Worm (Caenorhabditis elegans) whole organism, L1 larva: Measurements from ENCODE around the gene C33D3.5.

Experiments
- C16A3.4 ChIP-seq: fragments of 150-350 bp; optimal IDR thresholded peaks from 2 replicates; lab custom pipeline; 2014; ENCODE audit warnings: missing biosample characterization, missing genetic modification characterization
- F16B12.6 ChIP-seq: fragments of 150-350 bp; optimal IDR thresholded peaks from 2 replicates; lab custom pipeline; 2014; ENCODE audit warnings: missing biosample characterization, missing genetic modification characterization
- Y116A8C.19 ChIP-seq: sonication (generic microtip); optimal IDR thresholded peaks from 2 replicates; lab custom pipeline; 2016; ENCODE audit warnings: missing compliant biosample characterization, missing genetic modification characterization, borderline replicate concordance
- aha-1 ChIP-seq: fragments of 150-350 bp; optimal IDR thresholded peaks from 2 replicates; lab custom pipeline; 2014; ENCODE audit warnings: missing biosample characterization, missing genetic modification characterization
- aly-2 ChIP-seq: fragments of 150-350 bp; optimal IDR thresholded peaks from 2 replicates; lab custom pipeline; 2014; ENCODE audit warnings: missing biosample characterization, missing genetic modification characterization
- ceh-8 ChIP-seq: fragments of 200-800 bp; sonication (Bioruptor generic); optimal IDR thresholded peaks from 2 replicates; lab custom pipeline; 2018; ENCODE audit warnings: mild to moderate bottlenecking, missing genetic modification characterization, moderate library complexity, missing compliant biosample characterization
- dpl-1 ChIP-seq, 3 experiments: fragments of 150-350 bp in 2 of 3; sonication (generic microtip) in 1 of 3; optimal IDR thresholded peaks; 2 replicates each; lab custom pipeline; 2014 to 2017; ENCODE audit warnings: missing biosample characterization in 3 of 3, missing genetic modification characterization in 3 of 3, missing genetic modification reagents in 3 of 3
- efl-1 ChIP-seq, 4 experiments: fragments of 150-350 bp; optimal IDR thresholded peaks in 3 of 4; peaks in 1 of 4; 1 replicate in 1 of 4; 2 replicates in 3 of 4; lab custom pipeline; 2014; ENCODE audit warnings: missing biosample characterization in 2 of 4, missing genetic modification characterization in 2 of 4, missing genetic modification reagents in 2 of 4
- egl-13 ChIP-seq: sonication (generic microtip); optimal IDR thresholded peaks from 2 replicates; lab custom pipeline; 2016; ENCODE audit warnings: missing genotype, missing genetic modification reagents, missing genetic modification characterization, missing compliant biosample characterization
- egl-27 ChIP-seq, 2 experiments: fragments of 150-350 bp in 1 of 2; sonication (generic microtip); optimal IDR thresholded peaks; 3 replicates each; lab custom pipeline; 2017 to 2018; ENCODE audit warnings: missing biosample characterization in 2 of 2, missing genetic modification characterization in 2 of 2, missing genetic modification reagents in 2 of 2
- ets-5 ChIP-seq: fragments of 200-800 bp; sonication (Bioruptor generic); IDR thresholded peaks from 2 replicates; pipeline ENCODE4 v1.3.6; 2022; ENCODE audit warnings: missing genetic modification characterization, missing compliant biosample characterization
- hlh-17 ChIP-seq: fragments of 200-800 bp; sonication (Bioruptor generic); optimal IDR thresholded peaks from 2 replicates; lab custom pipeline; 2018; ENCODE audit warnings: missing genetic modification characterization, mild to moderate bottlenecking, missing compliant biosample characterization, moderate library complexity, borderline replicate concordance
- hlh-4 ChIP-seq: sonication (generic microtip); optimal IDR thresholded peaks from 2 replicates; lab custom pipeline; 2016; ENCODE audit warnings: mild to moderate bottlenecking, missing genetic modification characterization, missing compliant biosample characterization
- hpl-2 ChIP-seq: fragments of 150-350 bp; optimal IDR thresholded peaks from 2 replicates; lab custom pipeline; 2014; ENCODE audit warnings: missing biosample characterization, missing genetic modification reagents, missing genetic modification characterization
- isw-1 ChIP-seq: fragments of 200-800 bp; sonication (Bioruptor generic); IDR thresholded peaks from 2 replicates; pipeline ENCODE4 v1.3.6; 2022; ENCODE audit warnings: missing genetic modification characterization, missing compliant biosample characterization
- jun-1 ChIP-seq: fragments of 150-350 bp; optimal IDR thresholded peaks from 2 replicates; lab custom pipeline; 2014; ENCODE audit warnings: missing biosample characterization, missing genetic modification reagents, missing genetic modification characterization
- lin-14 ChIP-seq: fragments of 200-800 bp; sonication (Bioruptor generic); optimal IDR thresholded peaks from 2 replicates; lab custom pipeline; 2018; ENCODE audit warnings: mild to moderate bottlenecking, missing genetic modification characterization, moderate library complexity, missing compliant biosample characterization
- lin-39 ChIP-seq: fragments of 150-350 bp; optimal IDR thresholded peaks from 2 replicates; lab custom pipeline; 2014; ENCODE audit warnings: missing biosample characterization, missing genetic modification reagents, missing genetic modification characterization
- nhr-11 ChIP-seq: fragments of 150-350 bp; optimal IDR thresholded peaks from 2 replicates; lab custom pipeline; 2014; ENCODE audit warnings: missing biosample characterization, missing genetic modification characterization
- nhr-19 ChIP-seq: fragments of 200-800 bp; sonication (Bioruptor generic); conservative IDR thresholded peaks from 2 replicates; pipeline ENCODE4 v1.3.6; 2022; ENCODE audit warnings: missing genetic modification characterization, missing compliant biosample characterization
- nhr-20 ChIP-seq: sonication (generic microtip); optimal IDR thresholded peaks from 2 replicates; lab custom pipeline; 2016; ENCODE audit warnings: mild to moderate bottlenecking, missing genetic modification characterization, missing compliant biosample characterization
- nhr-71 ChIP-seq: sonication (generic microtip); optimal IDR thresholded peaks from 2 replicates; lab custom pipeline; 2016; ENCODE audit warnings: mild to moderate bottlenecking, missing genetic modification characterization, moderate library complexity, missing compliant biosample characterization
- nhr-77 ChIP-seq: fragments of 150-350 bp; optimal IDR thresholded peaks from 2 replicates; lab custom pipeline; 2014; ENCODE audit warnings: missing biosample characterization, missing genetic modification characterization
- pag-3 ChIP-seq: sonication (generic microtip); optimal IDR thresholded peaks from 2 replicates; lab custom pipeline; 2017; ENCODE audit warnings: missing genetic modification characterization, mild to moderate bottlenecking, missing compliant biosample characterization, antibody characterized with exemption, borderline replicate concordance; ENCODE audit not compliant: insufficient read depth
- snpc-4 ChIP-seq: fragments of 150-350 bp; optimal IDR thresholded peaks from 2 replicates; lab custom pipeline; 2014; ENCODE audit warnings: missing biosample characterization, missing genetic modification characterization
- sox-4 ChIP-seq: sonication (generic microtip); optimal IDR thresholded peaks from 2 replicates; lab custom pipeline; 2016; ENCODE audit warnings: missing genetic modification characterization, missing compliant biosample characterization
- swsn-7 ChIP-seq: sonication (generic microtip); optimal IDR thresholded peaks from 2 replicates; lab custom pipeline; 2016; ENCODE audit warnings: missing genetic modification characterization, missing compliant biosample characterization
- tbx-2 ChIP-seq: sonication (generic microtip); optimal IDR thresholded peaks from 2 replicates; lab custom pipeline; 2016; ENCODE audit warnings: missing genetic modification characterization, missing compliant biosample characterization
- unc-30 ChIP-seq: sonication (generic microtip); optimal IDR thresholded peaks from 2 replicates; lab custom pipeline; 2017; ENCODE audit warnings: missing biosample characterization, missing genetic modification characterization
- unc-86 ChIP-seq: sonication (generic microtip); optimal IDR thresholded peaks from 2 replicates; lab custom pipeline; 2016; ENCODE audit warnings: missing genetic modification characterization, missing compliant biosample characterization
- vab-15 ChIP-seq: sonication (generic microtip); optimal IDR thresholded peaks from 2 replicates; lab custom pipeline; 2017; ENCODE audit warnings: missing genotype, mild to moderate bottlenecking, missing genetic modification characterization, missing compliant biosample characterization
- xbp-1 ChIP-seq: sonication (generic microtip); optimal IDR thresholded peaks from 2 replicates; lab custom pipeline; 2016; ENCODE audit warnings: missing genetic modification characterization, missing compliant biosample characterization
- zag-1 ChIP-seq: fragments of 150-350 bp; optimal IDR thresholded peaks from 2 replicates; lab custom pipeline; 2014; ENCODE audit warnings: missing biosample characterization, missing genetic modification characterization
- zip-4 ChIP-seq: fragments of 200-800 bp; sonication (Bioruptor generic); optimal IDR thresholded peaks from 2 replicates; lab custom pipeline; 2018; ENCODE audit warnings: mild to moderate bottlenecking, missing genetic modification characterization, moderate library complexity, missing compliant biosample characterization
- ztf-11 ChIP-seq, 2 experiments: sonication (generic microtip); optimal IDR thresholded peaks; 2 replicates each; lab custom pipeline; 2016 to 2017; ENCODE audit warnings: missing genetic modification characterization in 2 of 2, missing biosample characterization in 1 of 2, missing compliant biosample characterization in 1 of 2

C33D3.5 gene

DNA sequence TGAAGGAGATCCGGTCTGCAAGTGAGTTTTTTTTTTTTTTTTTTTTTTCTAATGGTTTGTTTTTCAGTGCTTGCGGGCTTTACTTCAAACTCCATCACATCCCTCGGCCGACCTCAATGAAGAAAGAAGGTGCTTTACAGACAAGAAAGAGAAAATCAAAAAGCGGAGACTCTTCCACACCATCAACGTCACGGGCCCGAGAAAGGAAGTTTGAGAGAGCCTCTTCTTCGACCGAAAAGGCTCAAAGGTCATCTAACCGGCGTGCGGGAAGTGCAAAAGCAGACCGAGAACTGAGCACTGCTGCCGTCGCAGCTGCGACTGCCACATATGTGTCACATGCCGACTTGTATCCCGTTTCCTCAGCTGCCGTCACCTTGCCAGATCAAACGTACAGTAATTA lies 8.9 kb upstream of the C33D3.5 start:
- TF ChIP-seq lin-39 (tag; lab: Kevin White, UChicago), result no peak
- no peak for TF ChIP-seq jun-1
- TF ChIP-seq ceh-8, result no peak
- no peak for TF ChIP-seq hlh-17
- no peak for TF ChIP-seq efl-1 (optimal IDR thresholded peaks at IDR 0.05; lab: Kevin White, UChicago)
- peak in 1 of 2 experiments; percentile 50 for TF ChIP-seq efl-1 (GFP tag; optimal IDR thresholded peaks at IDR 0.05 in 1 of 2; lab: Kevin White, UChicago)
- TF ChIP-seq nhr-71 (tag; lab: Kevin White, UChicago), result no peak
- TF ChIP-seq aha-1 (tag; lab: Kevin White, UChicago), result no peak
- TF ChIP-seq, all 84 proteins: peak for 1

DNA sequence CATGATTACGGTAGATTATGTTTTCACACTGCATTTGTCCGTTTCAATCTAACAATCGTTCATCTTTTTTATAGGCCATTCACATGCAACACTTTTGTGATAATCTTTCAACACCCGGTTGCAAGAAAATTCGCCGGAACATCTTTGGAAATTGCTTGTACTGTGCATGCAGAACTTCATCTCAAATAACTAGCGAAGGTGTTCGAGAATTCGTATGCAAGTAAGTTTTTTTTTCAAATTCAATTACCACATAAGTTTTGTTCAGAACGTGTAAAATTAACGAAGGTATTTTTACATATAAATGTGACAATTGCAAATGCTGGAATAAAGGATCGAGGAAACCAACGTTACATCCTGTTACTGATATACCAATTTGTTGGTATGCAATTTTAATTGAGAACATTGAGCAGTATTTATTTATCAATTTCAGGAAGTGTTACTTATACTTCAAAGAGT lies 5.8 kb upstream of the C33D3.5 start, which contains the start of gene C33D3.3:
Gene C33D3.3 (plus strand): TSS at position 51 of the 456 bp plus-strand sequence.
- TF ChIP-seq xbp-1 (no peak), unc-30 (tag; lab: Kevin White, UChicago) (no peak), nhr-77 (no peak), nhr-20 (tag; lab: Kevin White, UChicago) (no peak), dpl-1 (GFP tag; optimal IDR thresholded peaks at IDR 0.05; lab: Kevin White, UChicago) (no peak), lin-39 (tag; lab: Kevin White, UChicago) (no peak), sox-4 (tag; lab: Kevin White, UChicago) (no peak), hlh-4 (no peak), vab-15 (tag; lab: Kevin White, UChicago) (no peak), jun-1 (no peak), nhr-19 (no peak), zip-4 (GFP tag; lab: Kevin White, UChicago) (no peak), Y116A8C.19 (tag; lab: Kevin White, UChicago) (no peak), lin-14 (GFP tag; lab: Kevin White, UChicago) (no peak), hpl-2 (GFP tag; lab: Kevin White, UChicago) (no peak), isw-1 (GFP tag; lab: Robert Waterston, UW) (no peak)

DNA sequence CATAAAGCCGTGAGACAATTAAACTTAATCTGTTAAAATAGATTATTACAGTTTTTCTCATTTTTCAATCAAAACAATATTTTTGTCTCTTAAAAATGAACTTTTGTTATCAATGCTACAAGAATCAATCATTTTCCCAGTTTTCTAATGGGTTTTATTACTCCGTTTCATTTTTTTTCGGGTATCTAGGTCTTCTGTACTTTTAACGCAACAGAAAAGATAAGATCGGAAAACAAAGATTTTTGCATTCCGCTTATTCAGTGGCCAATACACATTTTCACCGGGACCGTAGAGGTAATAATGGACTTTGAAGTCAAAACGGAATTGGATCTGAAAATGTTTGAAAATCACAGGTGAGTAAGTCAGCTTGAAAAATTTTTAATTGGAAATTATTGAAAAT lies 2.4 kb upstream of the C33D3.5 start, which contains the start of gene C33D3.4:
Gene C33D3.4 (plus strand): TSS at position 301 of the 400 bp plus-strand sequence.
- TF ChIP-seq egl-13 (tag; lab: Kevin White, UChicago) (no peak), unc-30 (tag; lab: Kevin White, UChicago) (no peak), Y116A8C.19 (tag; lab: Kevin White, UChicago) (no peak), nhr-19 (no peak), C16A3.4 (tag; lab: Kevin White, UChicago) (no peak), ztf-11 (tag; optimal IDR thresholded peaks at IDR 0.05; lab: Kevin White, UChicago) (no peak)

DNA sequence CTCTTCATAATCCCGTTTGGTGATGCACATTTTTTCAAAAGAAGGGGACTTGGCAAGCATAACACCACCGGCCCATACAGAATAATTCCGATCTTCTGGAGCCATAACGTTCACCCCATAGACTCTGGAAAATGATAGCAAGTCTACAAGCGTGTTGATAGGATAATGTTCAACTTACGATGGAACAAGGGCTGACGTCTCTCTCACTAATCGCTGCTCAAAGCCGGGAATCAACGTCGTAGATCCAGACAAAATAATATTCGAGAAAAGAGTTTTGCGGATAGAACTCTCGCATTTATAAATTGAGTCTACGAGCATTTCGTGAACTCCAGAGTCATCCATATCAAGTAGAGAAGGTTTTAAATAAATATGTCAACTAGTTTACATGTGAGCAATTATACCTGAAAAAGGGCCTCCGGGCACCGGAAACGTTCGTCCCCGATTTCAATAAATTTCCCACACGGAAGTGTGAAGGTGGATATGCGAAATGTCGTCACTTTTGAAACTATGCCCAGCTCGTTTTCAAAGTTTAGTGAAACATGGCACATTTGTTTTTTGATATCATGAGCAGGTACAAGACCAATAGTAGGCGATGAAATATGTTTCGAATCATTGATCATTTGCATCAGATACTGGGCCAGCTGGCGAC lies 855 bp downstream of the C33D3.5 start:
- TF ChIP-seq snpc-4 (tag; lab: Kevin White, UChicago), result no peak
- no peak for TF ChIP-seq zag-1 (tag; lab: Kevin White, UChicago)
- TF ChIP-seq aly-2 (tag; lab: Kevin White, UChicago), result no peak
- TF ChIP-seq swsn-7 (tag; lab: Kevin White, UChicago), result no peak
- no peak for TF ChIP-seq nhr-11
- no peak for TF ChIP-seq pag-3 (tag; lab: Kevin White, UChicago)
- no peak for TF ChIP-seq dpl-1 (GFP tag; optimal IDR thresholded peaks at IDR 0.05; lab: Kevin White, UChicago)
- no peak for TF ChIP-seq unc-30 (tag; lab: Kevin White, UChicago)
- TF ChIP-seq egl-27 (tag; optimal IDR thresholded peaks at IDR 0.05; lab: Kevin White, UChicago), result no peak
- no peak for TF ChIP-seq unc-86 (tag; lab: Kevin White, UChicago)
- TF ChIP-seq F16B12.6 (tag; lab: Kevin White, UChicago), result no peak
- no peak for TF ChIP-seq tbx-2 (tag; lab: Kevin White, UChicago)
- TF ChIP-seq ets-5 (GFP tag; lab: Robert Waterston, UW), result no peak
- no peak for TF ChIP-seq hlh-4
